Fruit fly (Drosophila melanogaster) whole organism, prepupa: Measurements from ENCODE around the gene CG32199.

ENCODE experiments used
- CG15336 ChIP-seq: fragments of 200-800 bp; sonication (Bioruptor generic); IDR thresholded peaks from 2 replicates; pipeline ENCODE4 v1.3.6; 2022; ENCODE audit warnings: missing biosample characterization, missing genetic modification characterization
- CG1621 ChIP-seq: fragments of 200-800 bp; sonication (Bioruptor generic); optimal IDR thresholded peaks from 3 replicates; lab custom pipeline; 2018; ENCODE audit warnings: missing biosample characterization, mild to moderate bottlenecking, missing genetic modification characterization
- CG32006 ChIP-seq: fragments of 200-800 bp; sonication (Bioruptor generic); optimal IDR thresholded peaks from 3 replicates; lab custom pipeline; 2017; ENCODE audit warnings: missing biosample characterization, mild to moderate bottlenecking, missing genetic modification characterization
- CG8632 ChIP-seq: fragments of 200-800 bp; sonication (Bioruptor generic); optimal IDR thresholded peaks from 3 replicates; lab custom pipeline; 2016; ENCODE audit warnings: missing biosample characterization, missing genetic modification characterization
- dsx ChIP-seq: fragments of 200-800 bp; optimal IDR thresholded peaks from 3 replicates; lab custom pipeline; 2019; ENCODE audit warnings: missing biosample characterization, mild to moderate bottlenecking, missing genetic modification characterization, moderate library complexity; ENCODE audit not compliant: poor library complexity, severe bottlenecking
- net ChIP-seq: fragments of 200-800 bp; sonication (Bioruptor generic); optimal IDR thresholded peaks from 3 replicates; lab custom pipeline; 2016; ENCODE audit warnings: missing biosample characterization, missing genetic modification characterization
- topi ChIP-seq: fragments of 200-800 bp; sonication (Bioruptor generic); optimal IDR thresholded peaks from 3 replicates; lab custom pipeline; 2016; ENCODE audit warnings: missing biosample characterization, missing genetic modification characterization

dm6 chr3L:18621735-18622421, 10.2 kb downstream of the CG32199 start, which contains the start of gene not:
- no peak for TF ChIP-seq dsx (GFP tag; lab: Kevin White, UChicago)
- no peak for TF ChIP-seq net
- TF ChIP-seq CG15336, result no peak
- TF ChIP-seq topi, result no peak
- TF ChIP-seq CG1621 (tag; lab: Kevin White, UChicago), result no peak
- no peak for TF ChIP-seq CG8632 (GFP tag; lab: Kevin White, UChicago)
- TF ChIP-seq CG32006 (GFP tag; lab: Kevin White, UChicago), result peak; percentile 3
